Worm (Caenorhabditis elegans) whole organism, L2 larva: Measurements from ENCODE around the gene Y73C8C.10.

Experiments used
- F13H6.1 ChIP-seq: sonication (generic microtip); optimal IDR thresholded peaks from 2 replicates; lab custom pipeline; 2016; ENCODE audit warnings: missing genetic modification characterization, missing compliant biosample characterization
- alr-1 ChIP-seq: fragments of 150-350 bp; optimal IDR thresholded peaks from 2 replicates; lab custom pipeline; 2014; ENCODE audit warnings: missing biosample characterization, missing genetic modification characterization
- ceh-82 ChIP-seq: fragments of 150-350 bp; optimal IDR thresholded peaks from 2 replicates; lab custom pipeline; 2014; ENCODE audit warnings: missing biosample characterization, missing genetic modification characterization
- elt-3 ChIP-seq: sonication (generic microtip); optimal IDR thresholded peaks from 2 replicates; lab custom pipeline; 2017; ENCODE audit warnings: missing biosample characterization, missing genetic modification characterization
- gmeb-1 ChIP-seq: fragments of 150-350 bp; optimal IDR thresholded peaks from 2 replicates; lab custom pipeline; 2014; ENCODE audit warnings: missing biosample characterization, missing genetic modification characterization
- lin-39 ChIP-seq: fragments of 150-350 bp; optimal IDR thresholded peaks from 2 replicates; lab custom pipeline; 2014; ENCODE audit warnings: missing biosample characterization, missing genetic modification reagents, missing genetic modification characterization
- nhr-10 ChIP-seq: sonication (generic microtip); optimal IDR thresholded peaks from 2 replicates; lab custom pipeline; 2017; ENCODE audit warnings: missing biosample characterization, missing genetic modification characterization
- nhr-11 ChIP-seq: fragments of 150-350 bp; optimal IDR thresholded peaks from 2 replicates; lab custom pipeline; 2014; ENCODE audit warnings: missing biosample characterization, missing genetic modification characterization
- nhr-12 ChIP-seq: fragments of 150-350 bp; optimal IDR thresholded peaks from 2 replicates; lab custom pipeline; 2014; ENCODE audit warnings: missing biosample characterization, missing genetic modification characterization
- nhr-25 ChIP-seq: fragments of 150-350 bp; sonication (generic microtip); optimal IDR thresholded peaks from 3 replicates; lab custom pipeline; 2014; ENCODE audit warnings: missing biosample characterization, missing genetic modification characterization
- sma-9 ChIP-seq, 2 experiments: fragments of 150-350 bp in 1 of 2; sonication (generic microtip) in 1 of 2; optimal IDR thresholded peaks; 2 replicates each; lab custom pipeline; 2014 to 2016; ENCODE audit warnings: missing genetic modification characterization in 2 of 2, mild to moderate bottlenecking in 1 of 2, missing biosample characterization in 1 of 2, missing compliant biosample characterization in 1 of 2, missing genetic modification reagents in 1 of 2, moderate library complexity in 1 of 2
- snpc-4 ChIP-seq: fragments of 150-350 bp; optimal IDR thresholded peaks from 2 replicates; lab custom pipeline; 2014; ENCODE audit warnings: missing biosample characterization, missing genetic modification characterization
- unc-39 ChIP-seq: fragments of 150-350 bp; optimal IDR thresholded peaks from 2 replicates; lab custom pipeline; 2014; ENCODE audit warnings: missing biosample characterization, missing genetic modification characterization
- unc-62 ChIP-seq: fragments of 150-350 bp; optimal IDR thresholded peaks from 2 replicates; lab custom pipeline; 2014; ENCODE audit warnings: missing biosample characterization, missing genetic modification reagents, missing genetic modification characterization

The Y73C8C.10 gene

ce11 chrV:3081471-3081870 is 46.1 kb downstream of the Y73C8C.10 start, which contains the start of gene srt-7:
Gene srt-7, plus strand, starts transcription at chrV:3081771.
- TF ChIP-seq nhr-12 (tag; lab: Kevin White, UChicago) (no peak), sma-9 (GFP tag; optimal IDR thresholded peaks at IDR 0.05; lab: Kevin White, UChicago) (no peak), sma-9 (tag; optimal IDR thresholded peaks at IDR 0.05; lab: Kevin White, UChicago) (no peak), elt-3 (tag; lab: Kevin White, UChicago) (no peak), nhr-11 (no peak), snpc-4 (tag; lab: Kevin White, UChicago) (no peak), unc-39 (tag; lab: Kevin White, UChicago) (no peak), nhr-25 (tag; lab: Kevin White, UChicago) (no peak), nhr-10 (tag; lab: Kevin White, UChicago) (no peak), gmeb-1 (tag; lab: Kevin White, UChicago) (no peak), lin-39 (no peak), unc-62 (GFP tag; lab: Kevin White, UChicago) (no peak), alr-1 (tag; lab: Kevin White, UChicago) (no peak), F13H6.1 (no peak)

- TF ChIP-seq elt-3 (tag; lab: Kevin White, UChicago) (no peak), ceh-82 (tag; lab: Kevin White, UChicago) (no peak)
These were observed 46.8 kb downstream of the Y73C8C.10 start, which contains the start of gene srt-5 for ce11 chrV:3080792-3081191. Gene srt-5, minus strand, starts transcription at chrV:3080892.
